Fruit fly (Drosophila melanogaster) whole organism, prepupa: Measurements from ENCODE around the gene daw.

Experiments used
- Blimp-1 ChIP-seq: fragments of 200-800 bp; sonication (Bioruptor generic); optimal IDR thresholded peaks from 3 replicates; lab custom pipeline; 2017; ENCODE audit warnings: missing biosample characterization, missing genetic modification characterization, mild to moderate bottlenecking, moderate library complexity, missing genetic modification reagents
- CG10631 ChIP-seq: fragments of 200-800 bp; sonication (Bioruptor generic); optimal IDR thresholded peaks from 2 replicates; lab custom pipeline; 2016; ENCODE audit warnings: missing biosample characterization, missing genetic modification characterization
- CG11294 ChIP-seq: fragments of 200-800 bp; sonication (Bioruptor generic); IDR thresholded peaks from 2 replicates; pipeline ENCODE4 v1.3.6; 2022; ENCODE audit warnings: missing biosample characterization, missing genetic modification characterization
- CG15336 ChIP-seq: fragments of 200-800 bp; sonication (Bioruptor generic); IDR thresholded peaks from 2 replicates; pipeline ENCODE4 v1.3.6; 2022; ENCODE audit warnings: missing biosample characterization, missing genetic modification characterization
- CG16779 ChIP-seq: fragments of 200-800 bp; sonication (Bioruptor generic); optimal IDR thresholded peaks from 3 replicates; lab custom pipeline; 2017; ENCODE audit warnings: missing biosample characterization, mild to moderate bottlenecking, missing genetic modification characterization
- CG3032 ChIP-seq: fragments of 200-800 bp; optimal IDR thresholded peaks from 2 replicates; lab custom pipeline; 2019; ENCODE audit warnings: missing biosample characterization, mild to moderate bottlenecking, missing genetic modification characterization, moderate library complexity
- CG31627 ChIP-seq: fragments of 200-800 bp; sonication (Bioruptor generic); optimal IDR thresholded peaks from 3 replicates; lab custom pipeline; 2016; ENCODE audit warnings: missing biosample characterization, missing genetic modification characterization
- CG32006 ChIP-seq: fragments of 200-800 bp; sonication (Bioruptor generic); optimal IDR thresholded peaks from 3 replicates; lab custom pipeline; 2017; ENCODE audit warnings: missing biosample characterization, mild to moderate bottlenecking, missing genetic modification characterization
- CG34406 ChIP-seq: fragments of 200-800 bp; sonication (Bioruptor generic); optimal IDR thresholded peaks from 3 replicates; lab custom pipeline; 2016; ENCODE audit warnings: missing biosample characterization, missing genetic modification characterization
- CG3919 ChIP-seq: fragments of 200-800 bp; sonication (Bioruptor generic); optimal IDR thresholded peaks from 3 replicates; lab custom pipeline; 2016; ENCODE audit warnings: missing biosample characterization, missing genetic modification characterization
- CG6163 ChIP-seq: fragments of 200-800 bp; sonication (Bioruptor generic); IDR thresholded peaks from 3 replicates; pipeline ENCODE4 v1.3.6; 2022; ENCODE audit warnings: missing biosample characterization, missing genetic modification characterization
- CG6792 ChIP-seq: fragments of 200-800 bp; sonication (Bioruptor generic); optimal IDR thresholded peaks from 3 replicates; lab custom pipeline; 2016; ENCODE audit warnings: missing biosample characterization, missing genetic modification characterization
- CG6808 ChIP-seq: fragments of 200-800 bp; sonication (Bioruptor generic); optimal IDR thresholded peaks from 3 replicates; lab custom pipeline; 2017; ENCODE audit warnings: missing biosample characterization, missing genetic modification characterization, mild to moderate bottlenecking, moderate library complexity, missing genetic modification reagents
- CG6854 ChIP-seq: fragments of 200-800 bp; sonication (Bioruptor generic); optimal IDR thresholded peaks from 2 replicates; lab custom pipeline; 2017; ENCODE audit warnings: missing biosample characterization, mild to moderate bottlenecking, missing genetic modification characterization
- CG8632 ChIP-seq: fragments of 200-800 bp; sonication (Bioruptor generic); optimal IDR thresholded peaks from 3 replicates; lab custom pipeline; 2016; ENCODE audit warnings: missing biosample characterization, missing genetic modification characterization
- Eip78C ChIP-seq: fragments of 200-800 bp; sonication (Bioruptor generic); peaks from one replicate; lab custom pipeline; 2016; ENCODE audit warnings: missing biosample characterization, missing genetic modification characterization
- Ets96B ChIP-seq: fragments of 200-800 bp; optimal IDR thresholded peaks from 2 replicates; lab custom pipeline; 2019; ENCODE audit warnings: missing biosample characterization, mild to moderate bottlenecking, missing genetic modification characterization, moderate library complexity
- Hr38 ChIP-seq: sonication (Bioruptor generic); optimal IDR thresholded peaks from 2 replicates; lab custom pipeline; 2016; ENCODE audit warnings: missing biosample characterization, missing genetic modification characterization
- Hr4 ChIP-seq: fragments of 200-800 bp; sonication (Bioruptor generic); optimal IDR thresholded peaks from 3 replicates; lab custom pipeline; 2016; ENCODE audit warnings: missing biosample characterization, missing genetic modification characterization
- Lpt ChIP-seq: fragments of 200-800 bp; sonication (Bioruptor generic); optimal IDR thresholded peaks from 3 replicates; lab custom pipeline; 2016; ENCODE audit warnings: missing biosample characterization, missing genetic modification characterization
- OdsH ChIP-seq: fragments of 200-800 bp; sonication (Bioruptor generic); optimal IDR thresholded peaks from 3 replicates; lab custom pipeline; 2016; ENCODE audit warnings: missing biosample characterization, missing genetic modification characterization
- Smox ChIP-seq: fragments of 200-800 bp; sonication (Bioruptor generic); optimal IDR thresholded peaks from 3 replicates; lab custom pipeline; 2016; ENCODE audit warnings: missing biosample characterization, missing genetic modification characterization
- Sox102F ChIP-seq: fragments of 200-800 bp; sonication (Bioruptor generic); optimal IDR thresholded peaks from 2 replicates; lab custom pipeline; 2016; ENCODE audit warnings: missing biosample characterization, mild to moderate bottlenecking, missing genetic modification characterization
- Sox14 ChIP-seq: fragments of 200-800 bp; sonication (Bioruptor generic); optimal IDR thresholded peaks from 3 replicates; lab custom pipeline; 2016; ENCODE audit warnings: missing biosample characterization, missing genetic modification characterization
- Sox15 ChIP-seq: fragments of 200-800 bp; sonication (Bioruptor generic); optimal IDR thresholded peaks from 3 replicates; lab custom pipeline; 2016; ENCODE audit warnings: missing biosample characterization, missing genetic modification characterization
- acj6 ChIP-seq: fragments of 200-800 bp; sonication (Bioruptor generic); optimal IDR thresholded peaks from 3 replicates; lab custom pipeline; 2016; ENCODE audit warnings: missing biosample characterization, missing genetic modification characterization
- dsx ChIP-seq: fragments of 200-800 bp; optimal IDR thresholded peaks from 3 replicates; lab custom pipeline; 2019; ENCODE audit warnings: missing biosample characterization, mild to moderate bottlenecking, missing genetic modification characterization, moderate library complexity; ENCODE audit not compliant: poor library complexity, severe bottlenecking
- eg ChIP-seq: fragments of 200-800 bp; sonication (Bioruptor generic); IDR thresholded peaks from 3 replicates; pipeline ENCODE4 v1.3.6; 2022; ENCODE audit warnings: missing biosample characterization, missing genetic modification characterization
- fd85E ChIP-seq: fragments of 200-800 bp; sonication (Bioruptor generic); optimal IDR thresholded peaks from 3 replicates; lab custom pipeline; 2016; ENCODE audit warnings: missing biosample characterization, missing genetic modification characterization
- net ChIP-seq: fragments of 200-800 bp; sonication (Bioruptor generic); optimal IDR thresholded peaks from 3 replicates; lab custom pipeline; 2016; ENCODE audit warnings: missing biosample characterization, missing genetic modification characterization
- pdm3 ChIP-seq: fragments of 200-800 bp; sonication (Bioruptor generic); optimal IDR thresholded peaks from 3 replicates; lab custom pipeline; 2016; ENCODE audit warnings: missing biosample characterization, missing genetic modification characterization
- svp ChIP-seq: fragments of 200-800 bp; sonication (Bioruptor generic); peaks from one replicate; lab custom pipeline; 2016; ENCODE audit warnings: missing biosample characterization, missing genetic modification characterization
- topi ChIP-seq: fragments of 200-800 bp; sonication (Bioruptor generic); optimal IDR thresholded peaks from 3 replicates; lab custom pipeline; 2016; ENCODE audit warnings: missing biosample characterization, missing genetic modification characterization
- vri ChIP-seq: fragments of 200-800 bp; sonication (Bioruptor generic); optimal IDR thresholded peaks from 3 replicates; lab custom pipeline; 2016; ENCODE audit warnings: missing biosample characterization, mild to moderate bottlenecking, missing genetic modification characterization

The daw gene

dm6 chr2L:2769476-2770185, 35.4 kb upstream of the daw start, which contains the start of the genes colt and HINT1 (continued):
- TF ChIP-seq CG3032 (tag; lab: Kevin White, UChicago) (peak; percentile 65), acj6 (peak; percentile 12), Blimp-1 (GFP tag; lab: Kevin White, UChicago) (no peak), CG16779 (tag; lab: Kevin White, UChicago) (peak; percentile 92), Ets96B (tag; lab: Kevin White, UChicago) (peak; percentile 62), pdm3 (GFP tag; lab: Kevin White, UChicago) (no peak), fd85E (GFP tag; lab: Kevin White, UChicago) (no peak), Hr38 (GFP tag; lab: Kevin White, UChicago) (no peak), Sox14 (GFP tag; lab: Kevin White, UChicago) (peak; percentile 70)

dm6 chr2L:2771676-2772075, 33.4 kb upstream of the daw start, which contains the start of gene CG15399:
Gene CG15399 (minus strand): TSS chr2L:2771776.
- TF ChIP-seq CG16779 (tag; lab: Kevin White, UChicago) (no peak), Sox15 (no peak)
- TF ChIP-seq, all 60 proteins: peak for 0

- TF ChIP-seq OdsH (no peak), CG31627 (GFP tag; lab: Kevin White, UChicago) (no peak), dsx (GFP tag; lab: Kevin White, UChicago) (no peak), Lpt (GFP tag; lab: Kevin White, UChicago) (no peak), CG8632 (GFP tag; lab: Kevin White, UChicago) (no peak), CG6808 (no peak)
Observed at dm6 chr2L:2782790-2783189, 22.3 kb upstream of the daw start.

- TF ChIP-seq Lpt (GFP tag; lab: Kevin White, UChicago) (no peak), acj6 (no peak)
Observed at dm6 chr2L:2797186-2797585, 7.9 kb upstream of the daw start.

- TF ChIP-seq svp (peak; percentile 28), vri (GFP tag; lab: Kevin White, UChicago) (no peak), Eip78C (GFP tag; lab: Kevin White, UChicago) (peak; percentile 66), CG32006 (no peak), Sox15 (no peak), eg (GFP tag; lab: Robert Waterston, UW) (0 out of 3 replicates have a peak, but pooled peaks have one; percentile 13), dsx (GFP tag; lab: Kevin White, UChicago) (peak; percentile 28), Hr4 (GFP tag; lab: Kevin White, UChicago) (peak; percentile 8), CG15336 (GFP tag; lab: Robert Waterston, UW) (peak; percentile 18; the same call in 1 of the 2 replicates), CG31627 (GFP tag; lab: Kevin White, UChicago) (no peak), CG6163 (GFP tag; lab: Robert Waterston, UW) (peak; percentile 51; the same call in 1 of the 3 replicates)
- TF ChIP-seq, all 60 proteins: peak for 7
Observed at dm6 chr2L:2799909-2800478, 5.1 kb upstream of the daw start, which contains the start of gene Syt1. Gene Syt1 (minus strand): TSS chr2L:2799979.

- no peak for TF ChIP-seq CG11294
- TF ChIP-seq svp = peak; percentile 91
Observed at dm6 chr2L:2800956-2801776, 3.9 kb upstream of the daw start.

dm6 chr2L:2802527-2802926, 2.5 kb upstream of the daw start:
- peak; percentile 33 for TF ChIP-seq Ets96B (tag; lab: Kevin White, UChicago)
- TF ChIP-seq CG15336 (GFP tag; lab: Robert Waterston, UW) = peak; percentile 43
- TF ChIP-seq CG10631 = no peak
- peak; percentile 32 for TF ChIP-seq CG6854 (GFP tag; lab: Kevin White, UChicago)
- no peak for TF ChIP-seq CG32006
- no peak for TF ChIP-seq dsx (GFP tag; lab: Kevin White, UChicago)
- peak; percentile 38 for TF ChIP-seq net (GFP tag; lab: Kevin White, UChicago)
- TF ChIP-seq Lpt (GFP tag; lab: Kevin White, UChicago) = peak; percentile 10
- no peak for TF ChIP-seq CG34406 (GFP tag; lab: Kevin White, UChicago)
- TF ChIP-seq Smox = no peak
- TF ChIP-seq acj6 = no peak
- TF ChIP-seq CG3919 = peak; percentile 43
- no peak for TF ChIP-seq Sox102F
- TF ChIP-seq CG6808 = peak; percentile 84
- no peak for TF ChIP-seq topi (GFP tag; lab: Kevin White, UChicago)
- TF ChIP-seq CG3032 (tag; lab: Kevin White, UChicago) = peak; percentile 16
- no peak for TF ChIP-seq CG6792 (GFP tag; lab: Kevin White, UChicago)
- TF ChIP-seq Sox14 (GFP tag; lab: Kevin White, UChicago) = no peak
- no peak for TF ChIP-seq CG31627 (GFP tag; lab: Kevin White, UChicago)
- TF ChIP-seq CG6163 (GFP tag; lab: Robert Waterston, UW) = no peak; the same call in 2 of the 3 replicates
